Worm (Caenorhabditis elegans): Measurements from ENCODE around the gene sym-2.

DNA sequence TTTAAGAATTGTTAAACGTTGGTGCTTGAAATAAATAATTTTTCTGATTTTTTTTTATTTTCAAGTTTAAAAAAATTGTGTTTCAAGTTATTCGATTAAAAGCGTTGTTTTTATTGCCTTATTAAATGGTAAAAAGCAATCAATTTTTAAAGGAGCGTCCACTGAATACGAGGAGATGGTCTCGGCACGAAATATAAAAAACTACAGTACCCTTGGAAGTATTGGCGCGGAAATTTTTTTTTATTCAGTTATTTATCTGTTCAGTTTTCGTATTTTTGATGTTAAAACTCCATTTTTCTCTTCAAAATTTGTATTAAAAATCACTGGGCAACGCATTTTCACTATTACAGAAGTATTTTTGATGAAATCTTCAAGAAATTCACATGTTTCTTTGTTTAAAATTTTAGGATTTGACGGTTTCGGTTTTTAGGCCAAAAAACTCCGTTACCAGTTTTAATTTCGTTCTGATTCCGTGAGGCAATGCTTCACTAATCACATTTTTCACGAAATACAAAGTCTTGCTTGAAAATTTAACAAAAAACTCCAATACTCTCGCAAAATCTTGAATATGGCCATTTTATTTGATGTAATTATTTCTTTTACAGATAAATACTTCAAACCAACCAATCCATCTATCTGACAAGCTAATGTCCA is 24.9 kb upstream of the sym-2 start, which contains the start of gene znfx-1:
- no peak for TF ChIP-seq tbx-7 (tag; optimal IDR thresholded peaks at IDR 0.05)
- TF ChIP-seq ceh-30 (tag; optimal IDR thresholded peaks at IDR 0.05), result no peak
- no peak for TF ChIP-seq unc-55 (GFP tag; optimal IDR thresholded peaks at IDR 0.05)
- TF ChIP-seq nhr-11 (tag; optimal IDR thresholded peaks at IDR 0.05), result no peak
- no peak for TF ChIP-seq dmd-4 (tag; optimal IDR thresholded peaks at IDR 0.05; ENCODE audit: borderline replicate concordance)
- TF ChIP-seq T23F11.4 (GFP tag; optimal IDR thresholded peaks at IDR 0.05), result no peak
- no peak for TF ChIP-seq ama-1 (optimal IDR thresholded peaks at IDR 0.05)
- TF ChIP-seq fkh-6 (tag; optimal IDR thresholded peaks at IDR 0.05), result no peak
- TF ChIP-seq fkh-10 (GFP tag; optimal IDR thresholded peaks at IDR 0.05), result no peak
- no peak for TF ChIP-seq ceh-9 (tag; optimal IDR thresholded peaks at IDR 0.05)

Measured in whole organism, late embryonic.